Worm (Caenorhabditis elegans): ENCODE data around the gene F54B3.4.
"Not testable (repeated sequence)": the region's sequence is repeated elsewhere in the genome, so short reads cannot be mapped to it uniquely, and the experiment has no call there.

Gene F54B3.4

DNA sequence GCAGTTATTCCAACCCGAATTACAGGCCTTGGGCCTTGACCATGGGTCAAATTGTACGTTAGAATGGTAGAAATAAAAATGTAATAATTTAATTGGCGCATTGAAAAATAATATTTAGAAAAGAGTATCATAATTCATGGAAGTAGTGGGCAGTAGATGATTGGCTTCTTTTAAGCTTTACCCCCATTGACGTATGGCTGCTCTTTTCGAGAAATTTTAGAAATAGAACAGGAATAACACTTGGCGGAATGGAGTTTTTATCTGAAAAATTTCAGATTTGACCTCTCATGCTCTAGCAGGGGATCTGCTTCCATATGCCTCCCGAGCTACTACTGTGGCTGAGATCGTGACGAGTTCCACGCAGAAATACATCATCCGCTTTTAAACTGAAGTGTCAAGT lies 37.7 kb upstream of the F54B3.4 start, which contains the start of gene gcy-4:
gcy-4 (minus strand) TSS at position 101 of the 400 bp plus-strand sequence.
- TF ChIP-seq ceh-20 (GFP tag; IDR thresholded peaks at IDR 0.05): no peak
- TF ChIP-seq madf-9 (GFP tag; conservative IDR thresholded peaks at IDR 0.05): no peak
- TF ChIP-seq ctbp-1 (GFP tag; IDR thresholded peaks at IDR 0.05): no peak
- TF ChIP-seq fkh-10 (GFP tag; optimal IDR thresholded peaks at IDR 0.05): no peak
- no peak for TF ChIP-seq daf-19 (GFP tag; conservative IDR thresholded peaks at IDR 0.05)

DNA sequence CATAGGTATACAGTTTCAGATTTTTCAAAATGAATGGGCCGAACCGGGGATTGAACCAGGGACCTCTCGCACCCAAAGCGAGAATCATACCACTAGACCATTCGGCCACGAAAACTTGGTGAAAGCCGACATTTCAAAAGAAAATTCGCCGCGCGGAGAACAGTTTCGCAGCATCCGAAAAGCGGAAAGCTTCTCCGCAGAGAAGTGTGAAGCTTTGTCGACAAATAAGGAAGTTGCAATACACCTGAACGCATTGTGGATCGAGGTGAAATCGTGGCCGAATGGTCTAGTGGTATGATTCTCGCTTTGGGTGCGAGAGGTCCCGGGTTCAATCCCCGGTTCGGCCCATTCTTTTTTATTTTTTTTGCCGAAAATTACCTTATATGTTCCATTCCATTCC lies 33.7 kb upstream of the F54B3.4 start:
- TF ChIP-seq tra-1 (GFP tag; IDR thresholded peaks at IDR 0.05) (0 out of 2 replicates have a peak, but pooled peaks have one; percentile 9), egl-43 (GFP tag; IDR thresholded peaks at IDR 0.05) (peak; percentile 88), php-3 (GFP tag; IDR thresholded peaks at IDR 0.05) (0 out of 2 replicates have a peak, but pooled peaks have one; percentile 40), vab-7 (GFP tag; IDR thresholded peaks at IDR 0.05) (peak; percentile 59; the same call in 1 of the 2 replicates), T26A8.4 (GFP tag; IDR thresholded peaks at IDR 0.05) (peak; percentile 79), madf-5 (GFP tag; IDR thresholded peaks at IDR 0.05) (0 out of 4 replicates have a peak, but pooled peaks of 1 of the 2 experiments have one; percentile 40), arid-1 (GFP tag; conservative IDR thresholded peaks at IDR 0.05) (peak; percentile 73), daf-16 (GFP tag; optimal IDR thresholded peaks at IDR 0.05) (peak in 1 of 2 experiments; percentile 26), saeg-2 (GFP tag; IDR thresholded peaks at IDR 0.05) (peak; percentile 18; the same call in 1 of the 2 replicates), aha-1 (tag) (peak; percentile 51), lin-1 (GFP tag; IDR thresholded peaks at IDR 0.05) (0 out of 2 replicates have a peak, but pooled peaks have one; percentile 8), lim-7 (GFP tag; IDR thresholded peaks at IDR 0.05) (peak; percentile 70; the same call in 1 of the 2 replicates), mes-2 (tag; optimal IDR thresholded peaks at IDR 0.05; ENCODE audit: poor library complexity, severe bottlenecking) (peak; percentile 46), ctbp-1 (GFP tag; IDR thresholded peaks at IDR 0.05) (0 out of 2 replicates have a peak, but pooled peaks have one; percentile 28), F26F4.8 (GFP tag; conservative IDR thresholded peaks at IDR 0.05) (peak; percentile 64; the same call in 1 of the 2 replicates), Y48G9A.11 (GFP tag; IDR thresholded peaks at IDR 0.05) (0 out of 2 replicates have a peak, but pooled peaks have one; percentile 22), madf-9 (GFP tag; conservative IDR thresholded peaks at IDR 0.05) (peak; percentile 51), hmg-1.1 (GFP tag; IDR thresholded peaks at IDR 0.05) (peak; percentile 24; the same call in 1 of the 2 replicates)
- TF ChIP-seq daf-16 (tag; optimal IDR thresholded peaks at IDR 0.05): not testable (repeated sequence)

DNA sequence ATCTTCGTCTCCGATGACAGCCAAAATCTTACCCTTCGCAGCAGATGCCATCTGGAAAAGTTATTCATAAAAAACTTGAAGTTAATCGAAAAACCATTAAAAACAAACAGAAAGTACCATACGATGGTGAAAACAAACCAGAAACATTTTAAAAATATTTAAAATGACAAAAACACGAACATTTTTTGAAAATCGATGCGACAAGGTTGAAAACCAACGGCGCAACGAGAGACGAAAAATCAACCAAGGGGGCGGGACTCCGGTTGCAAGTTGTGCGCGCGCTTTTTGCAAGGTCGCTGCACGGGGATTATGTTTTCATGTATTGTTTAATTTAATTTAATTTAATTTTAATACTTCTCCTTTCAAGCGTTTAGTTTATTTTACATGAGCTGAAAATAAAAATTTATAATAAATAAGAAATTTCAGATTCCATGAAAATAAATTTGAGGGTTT lies 32.7 kb upstream of the F54B3.4 start, which contains the start of gene vha-9:
vha-9 (minus strand) TSS at position 51 of the 453 bp plus-strand sequence.
- TF ChIP-seq nhr-77 (tag; optimal IDR thresholded peaks at IDR 0.05) (peak; percentile 53), hmg-1.1 (GFP tag; IDR thresholded peaks at IDR 0.05) (peak; percentile 10; the same call in 1 of the 2 replicates), nhr-11 (tag; optimal IDR thresholded peaks at IDR 0.05) (no peak), madf-5 (GFP tag; IDR thresholded peaks at IDR 0.05) (no peak), dmd-6 (GFP tag; IDR thresholded peaks at IDR 0.05) (peak; percentile 31; the same call in 1 of the 2 replicates), F49E8.2 (tag; optimal IDR thresholded peaks at IDR 0.05; ENCODE audit: borderline replicate concordance) (no peak), hlh-11 (tag; optimal IDR thresholded peaks at IDR 0.05) (peak; percentile 62), nhr-48 (tag; optimal IDR thresholded peaks at IDR 0.05) (no peak), nhr-102 (tag; optimal IDR thresholded peaks at IDR 0.05) (no peak), ztf-11 (tag; optimal IDR thresholded peaks at IDR 0.05) (no peak), zfp-2 (tag; optimal IDR thresholded peaks at IDR 0.05) (no peak), arid-1 (GFP tag; conservative IDR thresholded peaks at IDR 0.05) (0 out of 2 replicates have a peak, but pooled peaks have one; percentile 35), nhr-237 (tag; optimal IDR thresholded peaks at IDR 0.05) (no peak), ama-1 (optimal IDR thresholded peaks at IDR 0.05) (peak; percentile 63), ZK337.2 (GFP tag; IDR thresholded peaks at IDR 0.05) (no peak), set-16 (GFP tag; IDR thresholded peaks at IDR 0.05) (no peak), egl-27 (tag; optimal IDR thresholded peaks at IDR 0.05) (no peak), hif-1 (tag; optimal IDR thresholded peaks at IDR 0.05) (peak in 1 of 2 experiments; percentile 54), pqm-1 (tag; optimal IDR thresholded peaks at IDR 0.05) (peak; percentile 41), daf-12 (tag; optimal IDR thresholded peaks at IDR 0.05) (no peak), aha-1 (tag) (no peak), unc-130 (GFP tag; optimal IDR thresholded peaks at IDR 0.05) (no peak), daf-16 (GFP tag; optimal IDR thresholded peaks at IDR 0.05) (no peak), daf-16 (tag; optimal IDR thresholded peaks at IDR 0.05) (peak; percentile 56), T20F7.1 (GFP tag; optimal IDR thresholded peaks at IDR 0.05) (peak; percentile 38), unc-39 (tag; optimal IDR thresholded peaks at IDR 0.05) (no peak), nhr-111 (GFP tag; optimal IDR thresholded peaks at IDR 0.05) (no peak), tra-1 (GFP tag; IDR thresholded peaks at IDR 0.05) (no peak), ceh-44 (GFP tag; IDR thresholded peaks at IDR 0.05) (no peak), mep-1 (tag; optimal IDR thresholded peaks at IDR 0.05) (no peak), mxl-2 (GFP tag; conservative IDR thresholded peaks at IDR 0.05) (no peak)
